Worm (Caenorhabditis elegans): ENCODE measurements around the gene ctsa-4.2.

- TF ChIP-seq cebp-1 (GFP tag; IDR thresholded peaks at IDR 0.05): no peak
- TF ChIP-seq cebp-1 (tag; optimal IDR thresholded peaks at IDR 0.05): no peak
- no peak for TF ChIP-seq madf-3 (GFP tag; IDR thresholded peaks at IDR 0.05)
- no peak for TF ChIP-seq lin-26 (GFP tag; IDR thresholded peaks at IDR 0.05)
- no peak for TF ChIP-seq sea-2 (GFP tag; IDR thresholded peaks at IDR 0.05)
- TF ChIP-seq mel-28 (tag; optimal IDR thresholded peaks at IDR 0.05; ENCODE audit: borderline replicate concordance): no peak
- no peak for TF ChIP-seq akir-1 (GFP tag; optimal IDR thresholded peaks at IDR 0.05)
- TF ChIP-seq snpc-1.3 (tag; optimal IDR thresholded peaks at IDR 0.05; ENCODE audit: insufficient read depth): no peak
- no peak for TF ChIP-seq pha-4 (tag; optimal IDR thresholded peaks at IDR 0.05)
- TF ChIP-seq gei-17 (GFP tag; optimal IDR thresholded peaks at IDR 0.05): no peak
- TF ChIP-seq lin-40 (tag; optimal IDR thresholded peaks at IDR 0.05): no peak
- no peak for TF ChIP-seq hrde-1 (tag; optimal IDR thresholded peaks at IDR 0.05; ENCODE audit: borderline replicate concordance)
- TF ChIP-seq lsl-1 (GFP tag; optimal IDR thresholded peaks at IDR 0.05): no peak
- TF ChIP-seq ama-1 (optimal IDR thresholded peaks at IDR 0.05): no peak
- TF ChIP-seq ama-1 (GFP tag; optimal IDR thresholded peaks at IDR 0.05): no peak
- TF ChIP-seq snpc-4 (GFP tag; optimal IDR thresholded peaks at IDR 0.05): no peak
- TF ChIP-seq snpc-4 (tag; optimal IDR thresholded peaks at IDR 0.05): no peak
Observed at ce11 chrIII:6607067-6607466, 5.3 kb upstream of the ctsa-4.2 start.
